Fruit fly (Drosophila melanogaster) whole organism, prepupa: ENCODE results near the gene Fit1.

Source experiments
- Blimp-1 ChIP-seq: fragments of 200-800 bp; sonication (Bioruptor generic); optimal IDR thresholded peaks from 3 replicates; lab custom pipeline; 2017; ENCODE audit warnings: missing biosample characterization, missing genetic modification characterization, mild to moderate bottlenecking, moderate library complexity, missing genetic modification reagents
- CG10669 ChIP-seq: fragments of 200-800 bp; sonication (Bioruptor generic); optimal IDR thresholded peaks from 3 replicates; lab custom pipeline; 2018; ENCODE audit warnings: missing biosample characterization, mild to moderate bottlenecking, missing genetic modification characterization, moderate library complexity
- CG9139 ChIP-seq: fragments of 200-800 bp; sonication (Bioruptor generic); optimal IDR thresholded peaks from 3 replicates; lab custom pipeline; 2017; ENCODE audit warnings: missing biosample characterization, mild to moderate bottlenecking, missing genetic modification characterization

DNA sequence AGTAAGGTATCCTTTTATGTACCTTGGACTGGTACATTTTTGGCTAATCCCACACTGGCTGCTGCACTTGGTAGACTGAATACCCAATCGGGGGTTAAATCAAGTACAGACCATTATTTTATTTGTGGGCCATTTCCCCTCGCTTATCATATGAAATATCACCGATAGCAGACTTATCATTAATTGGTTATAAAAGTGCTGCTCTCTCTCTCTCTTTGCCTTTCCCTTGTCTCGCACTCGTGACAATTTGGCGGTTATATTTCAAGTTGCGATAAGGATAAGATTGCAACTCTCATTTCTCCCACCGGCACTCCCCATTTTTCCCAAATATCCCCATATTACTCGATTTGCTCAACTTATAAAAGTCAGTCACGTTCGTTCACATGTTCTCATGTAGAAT is 12.3 kb downstream of the Fit1 start:
- TF ChIP-seq Blimp-1 (GFP tag; lab: Kevin White, UChicago) (no peak), CG10669 (GFP tag; lab: Kevin White, UChicago) (no peak), CG9139 (no peak)
